Worm (Caenorhabditis elegans) whole organism, L3 larva: Measurements from ENCODE around the gene col-34.

Experiments used
- ama-1 ChIP-seq: fragments of 150-350 bp; optimal IDR thresholded peaks from 2 replicates; lab custom pipeline; 2018
- lin-39 ChIP-seq: fragments of 150-350 bp; optimal IDR thresholded peaks from 2 replicates; lab custom pipeline; 2018; ENCODE audit warnings: missing biosample characterization, missing genetic modification reagents, missing genetic modification characterization
- ztf-11 ChIP-seq: fragments of 150-350 bp; optimal IDR thresholded peaks from 2 replicates; lab custom pipeline; 2014; ENCODE audit warnings: missing biosample characterization, missing genetic modification characterization

- TF ChIP-seq ama-1 (lab: Kevin White, UChicago) (no peak), ztf-11 (tag; lab: Kevin White, UChicago) (no peak), lin-39 (tag; lab: Kevin White, UChicago) (no peak)
These were observed 40.6 kb upstream of the col-34 start for ce11 chrIV:4284989-4285388.
